Worm (Caenorhabditis elegans) whole organism, late embryonic: ENCODE measurements around the gene lbp-1.

Experiments used
- K09A11.1 ChIP-seq: sonication (generic microtip); optimal IDR thresholded peaks from 2 replicates; lab custom pipeline; 2017; ENCODE audit warnings: antibody characterized with exemption, mild to moderate bottlenecking, missing genetic modification characterization, missing compliant biosample characterization; ENCODE audit not compliant: insufficient read depth
- ahr-1 ChIP-seq: sonication (generic microtip); optimal IDR thresholded peaks from 2 replicates; lab custom pipeline; 2016; ENCODE audit warnings: missing genetic modification characterization, missing compliant biosample characterization
- ama-1 ChIP-seq: fragments of 150-350 bp; optimal IDR thresholded peaks from 2 replicates; lab custom pipeline; 2014
- ceh-14 ChIP-seq: sonication (generic microtip); optimal IDR thresholded peaks from 2 replicates; lab custom pipeline; 2016; ENCODE audit warnings: missing genotype, missing genetic modification characterization, missing compliant biosample characterization
- ceh-18 ChIP-seq: sonication (generic microtip); optimal IDR thresholded peaks from 2 replicates; lab custom pipeline; 2016; ENCODE audit warnings: missing genetic modification characterization, missing compliant biosample characterization
- ceh-22 ChIP-seq: sonication (generic microtip); optimal IDR thresholded peaks from 2 replicates; lab custom pipeline; 2017; ENCODE audit warnings: missing biosample characterization, missing genetic modification characterization
- ceh-24 ChIP-seq: sonication (generic microtip); optimal IDR thresholded peaks from 2 replicates; lab custom pipeline; 2016; ENCODE audit warnings: mild to moderate bottlenecking, missing genetic modification characterization, missing compliant biosample characterization
- ceh-30 ChIP-seq: fragments of 150-350 bp; optimal IDR thresholded peaks from 2 replicates; lab custom pipeline; 2014; ENCODE audit warnings: missing biosample characterization, missing genetic modification characterization
- ceh-31 ChIP-seq: sonication (generic microtip); optimal IDR thresholded peaks from 2 replicates; lab custom pipeline; 2016; ENCODE audit warnings: missing genetic modification characterization, missing compliant biosample characterization
- ceh-48 ChIP-seq: sonication (generic microtip); optimal IDR thresholded peaks from 2 replicates; lab custom pipeline; 2016; ENCODE audit warnings: missing genetic modification characterization, inconsistent platforms, missing compliant biosample characterization
- ceh-6 ChIP-seq: fragments of 200-800 bp; sonication (Bioruptor generic); optimal IDR thresholded peaks from 2 replicates; lab custom pipeline; 2018; ENCODE audit warnings: mild to moderate bottlenecking, missing genetic modification characterization, missing compliant biosample characterization
- ceh-9 ChIP-seq: sonication (generic microtip); optimal IDR thresholded peaks from 2 replicates; lab custom pipeline; 2016; ENCODE audit warnings: mild to moderate bottlenecking, missing genetic modification characterization, inconsistent platforms, missing compliant biosample characterization
- dmd-4 ChIP-seq: sonication (generic microtip); optimal IDR thresholded peaks from 2 replicates; lab custom pipeline; 2016; ENCODE audit warnings: borderline replicate concordance, missing genetic modification characterization, missing compliant biosample characterization
- dve-1 ChIP-seq: sonication (generic microtip); optimal IDR thresholded peaks from 2 replicates; lab custom pipeline; 2017; ENCODE audit warnings: antibody characterized with exemption, mild to moderate bottlenecking, missing genetic modification characterization, missing compliant biosample characterization
- elt-4 ChIP-seq: sonication (generic microtip); optimal IDR thresholded peaks from 2 replicates; lab custom pipeline; 2016; ENCODE audit warnings: missing genetic modification characterization, missing compliant biosample characterization
- ets-4 ChIP-seq: sonication (generic microtip); optimal IDR thresholded peaks from 2 replicates; lab custom pipeline; 2016; ENCODE audit warnings: missing genetic modification characterization, missing compliant biosample characterization
- eyg-1 ChIP-seq: sonication (generic microtip); optimal IDR thresholded peaks from 2 replicates; lab custom pipeline; 2016; ENCODE audit warnings: missing genotype, missing genetic modification characterization, missing compliant biosample characterization
- hlh-13 ChIP-seq: fragments of 200-800 bp; sonication (Bioruptor generic); optimal IDR thresholded peaks from 2 replicates; lab custom pipeline; 2018; ENCODE audit warnings: mild to moderate bottlenecking, missing genetic modification characterization, missing compliant biosample characterization
- hlh-15 ChIP-seq: sonication (generic microtip); optimal IDR thresholded peaks from 2 replicates; lab custom pipeline; 2016; ENCODE audit warnings: missing genetic modification characterization, missing compliant biosample characterization
- hlh-30 ChIP-seq: sonication (generic microtip); optimal IDR thresholded peaks from 2 replicates; lab custom pipeline; 2017; ENCODE audit warnings: antibody characterized with exemption, missing genetic modification characterization, missing compliant biosample characterization; ENCODE audit not compliant: insufficient read depth
- hlh-8 ChIP-seq: sonication (generic microtip); optimal IDR thresholded peaks from 2 replicates; lab custom pipeline; 2016; ENCODE audit warnings: missing genotype, missing genetic modification characterization, missing compliant biosample characterization
- lim-6 ChIP-seq: sonication (generic microtip); optimal IDR thresholded peaks from 2 replicates; lab custom pipeline; 2016; ENCODE audit warnings: missing genetic modification characterization, missing compliant biosample characterization
- lin-11 ChIP-seq: fragments of 200-800 bp; sonication (Bioruptor generic); optimal IDR thresholded peaks from 2 replicates; lab custom pipeline; 2018; ENCODE audit warnings: mild to moderate bottlenecking, missing genetic modification characterization, missing compliant biosample characterization
- madf-2 ChIP-seq: sonication (generic microtip); optimal IDR thresholded peaks from 2 replicates; lab custom pipeline; 2017; ENCODE audit warnings: missing genetic modification characterization, missing compliant biosample characterization
- mec-3 ChIP-seq: sonication (generic microtip); optimal IDR thresholded peaks from 2 replicates; lab custom pipeline; 2016; ENCODE audit warnings: borderline replicate concordance, missing genetic modification characterization, missing compliant biosample characterization
- nhr-232 ChIP-seq: sonication (generic microtip); optimal IDR thresholded peaks from 2 replicates; lab custom pipeline; 2016; ENCODE audit warnings: missing genetic modification characterization, missing compliant biosample characterization
- pat-9 ChIP-seq: fragments of 200-800 bp; sonication (Bioruptor generic); optimal IDR thresholded peaks from 2 replicates; lab custom pipeline; 2018; ENCODE audit warnings: mild to moderate bottlenecking, missing genetic modification characterization, moderate library complexity, missing compliant biosample characterization
- pha-4 ChIP-seq: fragments of 150-350 bp; optimal IDR thresholded peaks from 2 replicates; lab custom pipeline; 2018; ENCODE audit warnings: missing biosample characterization, missing genetic modification reagents, missing genetic modification characterization
- pros-1 ChIP-seq: fragments of 150-350 bp; optimal IDR thresholded peaks from 2 replicates; lab custom pipeline; 2014; ENCODE audit warnings: missing biosample characterization, missing genetic modification reagents, missing genetic modification characterization
- ref-2 ChIP-seq: sonication (generic microtip); optimal IDR thresholded peaks from 2 replicates; lab custom pipeline; 2016; ENCODE audit warnings: missing genetic modification characterization, missing compliant biosample characterization
- rnt-1 ChIP-seq: sonication (generic microtip); optimal IDR thresholded peaks from 2 replicates; lab custom pipeline; 2016; ENCODE audit warnings: missing genetic modification characterization, missing compliant biosample characterization
- sdc-2 ChIP-seq: sonication (generic microtip); optimal IDR thresholded peaks from 2 replicates; lab custom pipeline; 2016; ENCODE audit warnings: missing genotype, missing genetic modification characterization, missing compliant biosample characterization
- sox-2 ChIP-seq: fragments of 200-800 bp; sonication (Bioruptor generic); IDR thresholded peaks from 2 replicates; pipeline ENCODE4 v1.3.6; 2022; ENCODE audit warnings: missing genetic modification reagents, missing genetic modification characterization, missing compliant biosample characterization
- syd-9 ChIP-seq: sonication (generic microtip); optimal IDR thresholded peaks from 2 replicates; lab custom pipeline; 2016; ENCODE audit warnings: mild to moderate bottlenecking, missing genetic modification characterization, moderate library complexity, missing compliant biosample characterization
- ttx-3 ChIP-seq: sonication (generic microtip); optimal IDR thresholded peaks from 2 replicates; lab custom pipeline; 2016; ENCODE audit warnings: missing genetic modification reagents, missing genetic modification characterization, missing compliant biosample characterization
- unc-55 ChIP-seq: sonication (generic microtip); optimal IDR thresholded peaks from 2 replicates; lab custom pipeline; 2017; ENCODE audit warnings: missing biosample characterization, missing genetic modification reagents, missing genetic modification characterization
- unc-86 ChIP-seq: sonication (generic microtip); optimal IDR thresholded peaks from 2 replicates; lab custom pipeline; 2016; ENCODE audit warnings: missing genetic modification characterization, missing compliant biosample characterization
- ztf-16 ChIP-seq: sonication (generic microtip); optimal IDR thresholded peaks from 2 replicates; lab custom pipeline; 2017; ENCODE audit warnings: missing genetic modification characterization, missing compliant biosample characterization

Gene lbp-1

DNA sequence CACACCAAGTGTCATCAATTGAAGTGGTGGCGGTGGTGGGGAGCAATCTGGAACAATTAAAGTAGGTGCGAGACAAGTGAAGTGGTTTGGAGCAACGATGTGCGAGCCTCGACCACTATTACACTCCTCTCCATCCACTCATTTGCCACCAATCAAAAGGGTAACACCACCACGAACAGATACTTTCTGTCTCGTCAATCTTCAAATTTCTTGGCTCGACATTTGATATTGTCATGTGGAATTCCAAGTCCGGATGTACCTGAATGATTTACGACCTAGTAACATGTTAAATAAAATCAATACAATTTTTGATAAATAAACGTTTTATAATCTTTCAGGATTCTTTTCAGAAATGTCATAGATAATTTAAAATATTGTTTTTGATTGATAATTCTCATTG is 11.9 kb downstream of the lbp-1 start, which contains the start of gene sul-1:
TSS of gene sul-1 (minus strand) at position 101 of the 400 bp plus-strand sequence.
- TF ChIP-seq sox-2 (GFP tag; lab: Robert Waterston, UW), result no peak
- TF ChIP-seq unc-55, result peak; percentile 3

DNA sequence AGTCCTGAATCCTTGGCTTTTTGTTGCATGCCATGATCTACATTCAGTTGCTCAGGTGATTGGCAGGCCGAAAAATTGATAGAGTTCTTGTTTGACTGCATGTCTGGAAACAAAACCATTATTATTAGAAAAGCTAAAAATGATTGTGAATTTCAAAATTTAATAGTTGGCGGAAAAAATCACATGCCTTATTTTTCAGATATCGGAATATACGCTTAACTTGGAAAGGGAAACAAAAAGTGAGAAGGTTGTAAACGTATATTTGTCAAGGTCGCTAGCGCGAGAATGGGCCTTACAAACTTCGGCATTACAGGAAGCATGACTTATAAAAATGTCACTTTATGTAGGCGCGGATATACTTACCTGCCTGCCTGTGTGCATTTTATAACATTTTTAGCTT is 12.7 kb downstream of the lbp-1 start, which contains the start of gene K09C4.9:
TSS of gene K09C4.9 (minus strand) at position 101 of the 400 bp plus-strand sequence.
- TF ChIP-seq pha-4 (tag; lab: Kevin White, UChicago) (no peak), hlh-15 (tag; lab: Kevin White, UChicago) (no peak), hlh-8 (tag; lab: Kevin White, UChicago) (no peak), nhr-232 (no peak), lim-6 (tag; lab: Kevin White, UChicago) (no peak), ceh-9 (tag; lab: Kevin White, UChicago) (no peak), hlh-30 (tag; lab: Kevin White, UChicago) (no peak), sox-2 (GFP tag; lab: Robert Waterston, UW) (no peak), ceh-18 (tag; lab: Kevin White, UChicago) (no peak), lin-11 (tag; lab: Kevin White, UChicago) (no peak), ceh-24 (tag; lab: Kevin White, UChicago) (no peak), unc-55 (no peak), syd-9 (tag; lab: Kevin White, UChicago) (no peak), unc-86 (tag; lab: Kevin White, UChicago) (no peak), mec-3 (tag; lab: Kevin White, UChicago) (no peak), hlh-13 (GFP tag; lab: Kevin White, UChicago) (no peak), madf-2 (tag; lab: Kevin White, UChicago) (no peak), ahr-1 (tag; lab: Kevin White, UChicago) (no peak), elt-4 (tag; lab: Kevin White, UChicago) (no peak), dve-1 (tag; lab: Kevin White, UChicago) (no peak)

DNA sequence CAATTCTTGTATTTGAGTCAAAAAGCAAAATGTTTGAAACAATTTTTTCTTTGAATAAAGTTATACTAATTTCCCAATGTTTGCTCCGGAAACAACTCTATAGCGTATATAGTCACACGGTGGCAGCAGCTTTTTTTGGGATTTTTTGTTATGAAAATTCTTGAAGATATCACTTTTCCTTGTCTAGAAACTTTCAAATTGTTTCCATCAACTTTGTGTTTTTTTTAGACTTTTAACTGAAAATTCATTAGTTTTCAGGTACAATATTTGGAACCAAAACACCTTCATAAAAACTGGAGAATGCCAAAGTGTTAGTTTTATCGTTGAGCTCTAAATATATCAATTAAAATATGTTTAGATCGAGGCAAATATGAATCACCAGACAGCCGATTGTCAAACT is 13.6 kb downstream of the lbp-1 start, which contains the start of gene K09C4.7:
TSS of gene K09C4.7 (plus strand) at position 301 of the 400 bp plus-strand sequence.
- TF ChIP-seq ceh-18 (tag; lab: Kevin White, UChicago) (no peak), K09A11.1 (no peak), ref-2 (tag; lab: Kevin White, UChicago) (no peak), pros-1 (no peak), ceh-6 (GFP tag; lab: Kevin White, UChicago) (no peak), pat-9 (tag; lab: Kevin White, UChicago) (no peak), hlh-8 (tag; lab: Kevin White, UChicago) (no peak), ama-1 (lab: Kevin White, UChicago) (no peak), ceh-30 (tag; lab: Kevin White, UChicago) (no peak), ets-4 (tag; lab: Kevin White, UChicago) (no peak), ttx-3 (tag; lab: Kevin White, UChicago) (no peak), rnt-1 (tag; lab: Kevin White, UChicago) (no peak), mec-3 (tag; lab: Kevin White, UChicago) (no peak), ceh-48 (tag; lab: Kevin White, UChicago) (no peak), ztf-16 (tag; lab: Kevin White, UChicago) (no peak)
- TF ChIP-seq, all 69 proteins: peak for 0

ce11 chrX:3280130-3280529 is 21.2 kb downstream of the lbp-1 start, which contains the start of gene K09C4.10:
K09C4.10 (minus strand) TSS chrX:3280230.
- TF ChIP-seq mec-3 (tag; lab: Kevin White, UChicago), result no peak
- TF ChIP-seq sdc-2 (tag; lab: Kevin White, UChicago), result no peak
- no peak for TF ChIP-seq lin-11 (tag; lab: Kevin White, UChicago)
- TF ChIP-seq dmd-4 (tag; lab: Kevin White, UChicago), result no peak
- no peak for TF ChIP-seq eyg-1 (tag; lab: Kevin White, UChicago)
- TF ChIP-seq ceh-31 (tag; lab: Kevin White, UChicago), result no peak
- TF ChIP-seq pros-1, result no peak
- no peak for TF ChIP-seq ceh-14 (tag; lab: Kevin White, UChicago)
- TF ChIP-seq ceh-22 (tag; lab: Kevin White, UChicago), result no peak
